Fruit fly (Drosophila melanogaster) whole organism, embryonic: Measurements from ENCODE around the gene htk.

ENCODE experiments used
- ATbp ChIP-seq: fragments of 200-800 bp; sonication (Bioruptor generic); optimal IDR thresholded peaks from 2 replicates; lab custom pipeline; 2017; ENCODE audit warnings: missing biosample characterization, mild to moderate bottlenecking, missing genetic modification characterization, missing genetic modification reagents
- Adf1 ChIP-seq: fragments of 200-800 bp; sonication (Bioruptor generic); IDR thresholded peaks from 2 replicates; pipeline ENCODE4 v1.3.6; 2022; ENCODE audit warnings: missing biosample characterization, missing genetic modification characterization
- Blimp-1 ChIP-seq: fragments of 200-800 bp; sonication (Bioruptor generic); optimal IDR thresholded peaks from 3 replicates; lab custom pipeline; 2018; ENCODE audit warnings: missing biosample characterization, missing genetic modification characterization, mild to moderate bottlenecking, moderate library complexity, missing genetic modification reagents
- BtbVII ChIP-seq: fragments of 200-800 bp; sonication (Bioruptor generic); optimal IDR thresholded peaks from 3 replicates; lab custom pipeline; 2017; ENCODE audit warnings: missing biosample characterization, mild to moderate bottlenecking, missing genetic modification characterization
- CG10267 ChIP-seq: fragments of 200-800 bp; sonication (Bioruptor generic); optimal IDR thresholded peaks from 2 replicates; lab custom pipeline; 2018; ENCODE audit warnings: missing biosample characterization, mild to moderate bottlenecking, missing genetic modification characterization, moderate library complexity
- CG10321 ChIP-seq: fragments of 200-800 bp; sonication (Bioruptor generic); IDR thresholded peaks from 2 replicates; pipeline ENCODE4 v1.3.6; 2022; ENCODE audit warnings: missing biosample characterization, missing genetic modification characterization
- CG13287 ChIP-seq: fragments of 200-800 bp; sonication (Bioruptor generic); IDR thresholded peaks from 2 replicates; pipeline ENCODE4 v1.3.6; 2022; ENCODE audit warnings: missing biosample characterization, missing genetic modification characterization; ENCODE audit not compliant: partially characterized antibody
- CG17385 ChIP-seq: fragments of 200-800 bp; sonication (Bioruptor generic); optimal IDR thresholded peaks from 3 replicates; lab custom pipeline; 2018; ENCODE audit warnings: missing biosample characterization, mild to moderate bottlenecking, missing genetic modification characterization
- CG2199 ChIP-seq: fragments of 200-800 bp; sonication (Bioruptor generic); IDR thresholded peaks from 3 replicates; pipeline ENCODE4 v1.3.6; 2022; ENCODE audit warnings: missing biosample characterization, missing genetic modification characterization
- CG3065 ChIP-seq: fragments of 200-800 bp; sonication (Bioruptor generic); optimal IDR thresholded peaks from 2 replicates; lab custom pipeline; 2016; ENCODE audit warnings: missing biosample characterization, missing genetic modification characterization
- CG31224 ChIP-seq: fragments of 200-800 bp; sonication (Bioruptor generic); IDR thresholded peaks from 2 replicates; pipeline ENCODE4 v1.3.6; 2022; ENCODE audit warnings: missing biosample characterization, missing genetic modification characterization
- CG3847 ChIP-seq: fragments of 200-800 bp; sonication (Bioruptor generic); IDR thresholded peaks from 2 replicates; pipeline ENCODE4 v1.3.6; 2022; ENCODE audit warnings: missing biosample characterization, missing genetic modification characterization
- CG4424 ChIP-seq: fragments of 200-800 bp; sonication (Bioruptor generic); optimal IDR thresholded peaks from 3 replicates; lab custom pipeline; 2016; ENCODE audit warnings: missing biosample characterization, missing genetic modification characterization
- CG5953 ChIP-seq: fragments of 200-800 bp; sonication (Bioruptor generic); IDR thresholded peaks from 2 replicates; pipeline ENCODE4 v1.3.6; 2022; ENCODE audit warnings: missing biosample characterization, missing genetic modification characterization
- CG6791 ChIP-seq: fragments of 200-800 bp; sonication (Bioruptor generic); IDR thresholded peaks from 3 replicates; pipeline ENCODE4 v1.3.6; 2022; ENCODE audit warnings: missing biosample characterization, missing genetic modification characterization; ENCODE audit not compliant: partially characterized antibody
- CG8359 ChIP-seq: fragments of 200-800 bp; sonication (Bioruptor generic); optimal IDR thresholded peaks from 2 replicates; lab custom pipeline; 2017; ENCODE audit warnings: missing biosample characterization, mild to moderate bottlenecking, missing genetic modification characterization, borderline replicate concordance
- CG9797 ChIP-seq: fragments of 200-800 bp; sonication (Bioruptor generic); optimal IDR thresholded peaks from 3 replicates; lab custom pipeline; 2018; ENCODE audit warnings: missing biosample characterization, mild to moderate bottlenecking, missing genetic modification characterization
- CG9932 ChIP-seq: fragments of 200-800 bp; sonication (Bioruptor generic); IDR thresholded peaks from 2 replicates; pipeline ENCODE4 v1.3.6; 2022; ENCODE audit warnings: missing biosample characterization, missing genetic modification characterization
- Drgx ChIP-seq: fragments of 200-800 bp; sonication (Bioruptor generic); IDR thresholded peaks from 2 replicates; pipeline ENCODE4 v1.3.6; 2022; ENCODE audit warnings: missing biosample characterization, missing genetic modification characterization
- Ets65A ChIP-seq: fragments of 200-800 bp; sonication (Bioruptor generic); peaks from one replicate; lab custom pipeline; 2016; ENCODE audit warnings: missing biosample characterization, missing genetic modification characterization
- Hand ChIP-seq: fragments of 200-800 bp; sonication (Bioruptor generic); optimal IDR thresholded peaks from 2 replicates; lab custom pipeline; 2017; ENCODE audit warnings: mild to moderate bottlenecking, missing biosample characterization, missing genetic modification reagents, missing genetic modification characterization
- Kr ChIP-seq: fragments of 200-800 bp; sonication (Bioruptor generic); optimal IDR thresholded peaks from 2 replicates; lab custom pipeline; 2017; ENCODE audit warnings: missing biosample characterization, mild to moderate bottlenecking, missing genetic modification characterization
- Med ChIP-seq: fragments of 200-800 bp; sonication (Bioruptor generic); peaks from one replicate; lab custom pipeline; 2016; ENCODE audit warnings: missing biosample characterization, missing genetic modification characterization, mild to moderate bottlenecking, inconsistent platforms, moderate library complexity
- Nf-YA ChIP-seq: fragments of 200-800 bp; sonication (Bioruptor generic); IDR thresholded peaks from 2 replicates; pipeline ENCODE4 v1.3.6; 2022; ENCODE audit warnings: missing biosample characterization, missing genetic modification characterization
- Pdp1 ChIP-seq, 2 experiments: fragments of 200-800 bp; sonication (Bioruptor generic); optimal IDR thresholded peaks; 3 replicates each; lab custom pipeline; 2016; ENCODE audit warnings: missing biosample characterization in 2 of 2, missing genetic modification characterization in 2 of 2, mild to moderate bottlenecking in 1 of 2, moderate library complexity in 1 of 2
- Poxn ChIP-seq: fragments of 200-800 bp; sonication (Bioruptor generic); IDR thresholded peaks from 2 replicates; pipeline ENCODE4 v1.3.6; 2022; ENCODE audit warnings: missing biosample characterization, missing genetic modification characterization
- Sox102F ChIP-seq: fragments of 200-800 bp; sonication (Bioruptor generic); optimal IDR thresholded peaks from 2 replicates; lab custom pipeline; 2018; ENCODE audit warnings: missing biosample characterization, mild to moderate bottlenecking, missing genetic modification characterization, moderate library complexity
- Sry-δ ChIP-seq: fragments of 200-800 bp; sonication (Bioruptor generic); optimal IDR thresholded peaks from 2 replicates; lab custom pipeline; 2016; ENCODE audit warnings: missing biosample characterization, missing genetic modification characterization
- TFAM ChIP-seq: fragments of 200-800 bp; sonication (Bioruptor generic); optimal IDR thresholded peaks from 2 replicates; lab custom pipeline; 2017; ENCODE audit warnings: missing biosample characterization, missing genetic modification characterization, inconsistent platforms
- Taf1 ChIP-seq: fragments of 200-800 bp; sonication (Bioruptor generic); IDR thresholded peaks from 2 replicates; pipeline ENCODE4 v1.3.6; 2022; ENCODE audit warnings: missing biosample characterization, missing genetic modification characterization
- Xbp1 ChIP-seq: fragments of 200-800 bp; sonication (Bioruptor generic); optimal IDR thresholded peaks from 3 replicates; lab custom pipeline; 2016; ENCODE audit warnings: missing biosample characterization, mild to moderate bottlenecking, missing genetic modification characterization
- bowl ChIP-seq: fragments of 200-800 bp; sonication (Bioruptor generic); IDR thresholded peaks from 2 replicates; pipeline ENCODE4 v1.3.6; 2022; ENCODE audit warnings: missing biosample characterization, missing genetic modification characterization
- br ChIP-seq: fragments of >200 bp; optimal IDR thresholded peaks from 2 replicates; lab custom pipeline; 2017
- bsh ChIP-seq, 2 experiments: fragments of 200-800 bp; sonication (Bioruptor generic); optimal IDR thresholded peaks; 2 replicates each; lab custom pipeline; 2017 to 2018; ENCODE audit warnings: mild to moderate bottlenecking in 2 of 2, missing biosample characterization in 2 of 2, missing genetic modification characterization in 2 of 2, moderate library complexity in 1 of 2
- cas ChIP-seq: fragments of 200-800 bp; sonication (Bioruptor generic); IDR thresholded peaks from 2 replicates; pipeline ENCODE4 v1.3.6; 2022; ENCODE audit warnings: missing biosample characterization, missing genetic modification characterization
- chif ChIP-seq, 2 experiments: fragments of 200-800 bp; sonication (Bioruptor generic); optimal IDR thresholded peaks; 3 replicates each; lab custom pipeline; 2016; ENCODE audit warnings: missing biosample characterization in 2 of 2, missing genetic modification characterization in 2 of 2
- crol ChIP-seq: fragments of 200-800 bp; sonication (Bioruptor generic); IDR thresholded peaks from 2 replicates; pipeline ENCODE4 v1.3.6; 2022; ENCODE audit warnings: missing biosample characterization, missing genetic modification characterization
- crp ChIP-seq, 2 experiments: fragments of 200-800 bp; sonication (Bioruptor generic); optimal IDR thresholded peaks; 2 replicates in 1 of 2; 3 replicates in 1 of 2; lab custom pipeline; 2017; ENCODE audit warnings: missing biosample characterization in 2 of 2, missing genetic modification characterization in 2 of 2, mild to moderate bottlenecking in 1 of 2, moderate library complexity in 1 of 2
- cwo ChIP-seq: fragments of 200-800 bp; sonication (Bioruptor generic); optimal IDR thresholded peaks from 3 replicates; lab custom pipeline; 2017; ENCODE audit warnings: missing biosample characterization, missing genetic modification characterization, mild to moderate bottlenecking, moderate library complexity, missing genetic modification reagents
- dati ChIP-seq: fragments of 200-800 bp; sonication (Bioruptor generic); IDR thresholded peaks from 2 replicates; pipeline ENCODE4 v1.3.6; 2022; ENCODE audit warnings: missing biosample characterization, missing genetic modification characterization
- disco-r ChIP-seq: fragments of 200-800 bp; sonication (Bioruptor generic); optimal IDR thresholded peaks from 2 replicates; lab custom pipeline; 2016; ENCODE audit warnings: missing biosample characterization, missing genetic modification characterization
- fd102C ChIP-seq: fragments of 200-800 bp; sonication (Bioruptor generic); optimal IDR thresholded peaks from 2 replicates; lab custom pipeline; 2018; ENCODE audit warnings: missing biosample characterization, mild to moderate bottlenecking, missing genetic modification characterization, moderate library complexity
- nmo ChIP-seq: fragments of 200-800 bp; sonication (Bioruptor generic); optimal IDR thresholded peaks from 2 replicates; lab custom pipeline; 2018; ENCODE audit warnings: missing biosample characterization, mild to moderate bottlenecking, missing genetic modification characterization, moderate library complexity
- nom ChIP-seq: fragments of 200-800 bp; sonication (Bioruptor generic); optimal IDR thresholded peaks from 2 replicates; lab custom pipeline; 2017; ENCODE audit warnings: missing biosample characterization, missing genetic modification characterization, mild to moderate bottlenecking, moderate library complexity, missing genetic modification reagents
- row ChIP-seq: fragments of 200-800 bp; sonication (Bioruptor generic); IDR thresholded peaks from 3 replicates; pipeline ENCODE4 v1.3.6; 2022; ENCODE audit warnings: missing biosample characterization, missing genetic modification characterization
- sens ChIP-seq: fragments of 200-800 bp; sonication (Bioruptor generic); peaks from one replicate; lab custom pipeline; 2016; ENCODE audit warnings: missing biosample characterization, missing genetic modification characterization
- sens-2 ChIP-seq: fragments of 200-800 bp; sonication (Bioruptor generic); IDR thresholded peaks from 2 replicates; pipeline ENCODE4 v1.3.6; 2022; ENCODE audit warnings: missing biosample characterization, missing genetic modification characterization
- tgo ChIP-seq: fragments of 200-800 bp; sonication (Bioruptor generic); IDR thresholded peaks from 3 replicates; pipeline ENCODE4 v1.3.6; 2022; ENCODE audit warnings: missing biosample characterization, missing genetic modification characterization
- wdn ChIP-seq: fragments of 200-800 bp; sonication (Bioruptor generic); IDR thresholded peaks from 2 replicates; pipeline ENCODE4 v1.3.6; 2022; ENCODE audit warnings: missing biosample characterization, missing genetic modification characterization
- zf30C ChIP-seq: fragments of 200-800 bp; sonication (Bioruptor generic); optimal IDR thresholded peaks from 3 replicates; lab custom pipeline; 2018; ENCODE audit warnings: missing biosample characterization, mild to moderate bottlenecking, missing genetic modification characterization

Gene htk

DNA sequence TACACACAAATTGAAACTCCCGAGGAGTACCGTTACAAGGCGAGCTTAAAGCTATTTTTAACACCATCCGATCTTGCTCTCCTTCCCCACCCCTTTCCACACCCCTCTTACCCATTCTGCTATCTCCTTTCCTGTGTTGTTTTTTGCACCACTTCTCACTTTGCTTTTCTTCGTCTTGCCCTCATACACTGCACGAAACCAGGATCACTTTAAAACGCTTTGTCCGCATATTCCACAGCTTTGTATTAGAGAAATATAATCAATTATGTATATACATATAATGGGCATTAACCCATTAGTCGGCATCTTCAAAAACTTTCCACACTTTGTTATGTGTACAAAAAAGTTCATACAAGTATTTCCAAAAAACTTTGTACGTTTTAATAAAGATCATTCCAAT lies 8.0 kb upstream of the htk start:
- TF ChIP-seq Poxn (GFP tag; lab: Robert Waterston, UW) (no peak), Adf1 (GFP tag; lab: Robert Waterston, UW) (no peak), CG9932 (GFP tag; lab: Robert Waterston, UW) (no peak), cwo (no peak), Drgx (GFP tag; lab: Robert Waterston, UW) (0 out of 2 replicates have a peak, but pooled peaks have one; percentile 26), Nf-YA (no peak), crol (0 out of 2 replicates have a peak, but pooled peaks have one; percentile 17), Xbp1 (GFP tag; lab: Kevin White, UChicago) (no peak), CG3847 (GFP tag; lab: Robert Waterston, UW) (no peak), Kr (no peak), ATbp (no peak), CG5953 (GFP tag; lab: Robert Waterston, UW) (no peak), br (no peak), cas (GFP tag; lab: Robert Waterston, UW) (no peak)

DNA sequence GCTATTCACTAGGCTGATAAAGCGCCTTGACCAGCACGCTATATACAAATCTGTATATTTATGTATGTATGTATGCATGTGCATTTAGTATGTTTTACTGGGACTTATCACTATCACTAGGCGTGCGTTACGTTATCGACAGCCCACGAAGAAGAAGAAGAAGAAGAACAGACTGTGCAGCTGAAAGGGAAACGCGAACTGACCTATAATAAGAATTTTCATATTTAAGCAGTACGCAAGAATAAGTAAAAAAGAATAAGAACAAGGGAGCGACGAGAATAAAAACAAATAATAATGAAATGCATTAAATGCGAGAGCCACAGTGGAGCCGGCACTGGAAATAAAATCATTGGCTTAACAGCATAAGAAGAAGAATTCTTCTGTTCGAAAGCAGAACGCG lies 7.1 kb upstream of the htk start:
- TF ChIP-seq Blimp-1 (GFP tag; lab: Kevin White, UChicago) = peak; percentile 66
- peak in 1 of 2 experiments; percentile 16 for TF ChIP-seq bsh (GFP tag; optimal IDR thresholded peaks at IDR 0.05; lab: Kevin White, UChicago)
- TF ChIP-seq CG17385 (GFP tag; lab: Kevin White, UChicago) = peak; percentile 77
- peak; percentile 57 for TF ChIP-seq nom (GFP tag; lab: Kevin White, UChicago)
- TF ChIP-seq sens (GFP tag; lab: Kevin White, UChicago) = peak; percentile 60
- peak in 1 of 2 experiments; percentile 17 for TF ChIP-seq Pdp1 (GFP tag; optimal IDR thresholded peaks at IDR 0.05; lab: Kevin White, UChicago)
- TF ChIP-seq Med (GFP tag; lab: Kevin White, UChicago) = peak; percentile 56
- no peak for TF ChIP-seq CG3065
- TF ChIP-seq BtbVII = no peak
- TF ChIP-seq CG2199 (GFP tag; lab: Robert Waterston, UW) = 0 out of 3 replicates have a peak, but pooled peaks have one; percentile 16

DNA sequence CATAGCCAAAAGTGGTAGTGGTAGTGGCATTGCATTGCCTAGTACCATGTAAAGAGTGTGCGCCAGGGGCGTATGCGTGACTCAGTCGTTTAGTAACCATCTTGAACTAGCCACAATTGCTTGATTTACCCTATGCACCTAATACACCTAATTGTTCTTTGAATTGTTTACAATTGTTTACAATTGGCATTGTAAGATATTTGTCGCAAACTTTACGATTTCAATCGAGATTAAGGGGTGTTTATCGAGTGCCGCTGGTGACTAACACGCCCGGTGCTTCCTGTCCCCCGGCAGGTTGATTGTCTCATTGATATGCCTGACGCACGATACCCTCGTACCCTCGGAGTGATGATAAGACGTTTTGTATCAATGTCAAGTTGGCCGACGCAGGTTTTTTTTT lies 6.4 kb upstream of the htk start:
- no peak for TF ChIP-seq Hand
- no peak for TF ChIP-seq crp (GFP tag; optimal IDR thresholded peaks at IDR 0.05; lab: Kevin White, UChicago)
- no peak for TF ChIP-seq sens-2 (GFP tag; lab: Robert Waterston, UW)
- TF ChIP-seq wdn (GFP tag; lab: Robert Waterston, UW) = no peak
- no peak for TF ChIP-seq CG9797 (GFP tag; lab: Kevin White, UChicago)
- peak; percentile 76 for TF ChIP-seq tgo (GFP tag; lab: Robert Waterston, UW)
- TF ChIP-seq CG31224 (GFP tag; lab: Robert Waterston, UW) = no peak
- TF ChIP-seq CG13287 (GFP tag; lab: Robert Waterston, UW) = no peak
- no peak for TF ChIP-seq disco-r (GFP tag; lab: Kevin White, UChicago)
- TF ChIP-seq nmo (GFP tag; lab: Kevin White, UChicago) = peak; percentile 58
- peak; percentile 71 for TF ChIP-seq Ets65A (GFP tag; lab: Kevin White, UChicago)
- TF ChIP-seq row (GFP tag; lab: Robert Waterston, UW) = peak; percentile 86
- no peak for TF ChIP-seq CG8359 (GFP tag; lab: Kevin White, UChicago)
- TF ChIP-seq chif (GFP tag; optimal IDR thresholded peaks at IDR 0.05; lab: Kevin White, UChicago) = peak; percentile 21 to 31
- TF ChIP-seq CG10321 = no peak
- TF ChIP-seq dati (GFP tag; lab: Robert Waterston, UW) = no peak
- no peak for TF ChIP-seq CG6791 (GFP tag; lab: Robert Waterston, UW)
- TF ChIP-seq zf30C (GFP tag; lab: Kevin White, UChicago) = no peak
- TF ChIP-seq CG10267 (tag; lab: Kevin White, UChicago) = no peak
- TF ChIP-seq CG4424 (GFP tag; lab: Kevin White, UChicago) = no peak
- no peak for TF ChIP-seq bowl
- no peak for TF ChIP-seq fd102C (GFP tag; lab: Kevin White, UChicago)
- no peak for TF ChIP-seq Sry-δ
- peak; percentile 67 for TF ChIP-seq Sox102F (GFP tag; lab: Kevin White, UChicago)
- TF ChIP-seq TFAM (GFP tag; lab: Kevin White, UChicago) = no peak
- no peak for TF ChIP-seq Taf1 (GFP tag; lab: Robert Waterston, UW)
